Worm (Caenorhabditis elegans) whole organism, early embryonic: ENCODE data around the gene F42H10.2.

Experiments used
- B0310.2 ChIP-seq: sonication (generic microtip); optimal IDR thresholded peaks from 2 replicates; lab custom pipeline; 2016; ENCODE audit warnings: mild to moderate bottlenecking, missing genetic modification characterization, missing compliant biosample characterization
- F13C5.2 ChIP-seq: sonication (generic microtip); optimal IDR thresholded peaks from 2 replicates; lab custom pipeline; 2017; ENCODE audit warnings: mild to moderate bottlenecking, missing genetic modification characterization, inconsistent platforms, missing compliant biosample characterization
- aly-1 ChIP-seq: sonication (generic microtip); optimal IDR thresholded peaks from 2 replicates; lab custom pipeline; 2016; ENCODE audit warnings: missing genetic modification characterization, missing compliant biosample characterization
- ama-1 ChIP-seq: fragments of 150-350 bp; optimal IDR thresholded peaks from 2 replicates; lab custom pipeline; 2014
- ceh-13 ChIP-seq: fragments of 200-800 bp; sonication (Bioruptor generic); optimal IDR thresholded peaks from 2 replicates; lab custom pipeline; 2018; ENCODE audit warnings: mild to moderate bottlenecking, missing genetic modification characterization, missing compliant biosample characterization
- ceh-36 ChIP-seq: sonication (generic microtip); optimal IDR thresholded peaks from 2 replicates; lab custom pipeline; 2016; ENCODE audit warnings: missing genetic modification characterization, inconsistent platforms, missing compliant biosample characterization
- ets-7 ChIP-seq: sonication (generic microtip); optimal IDR thresholded peaks from 2 replicates; lab custom pipeline; 2016; ENCODE audit warnings: missing genotype, missing genetic modification characterization, missing compliant biosample characterization
- flt-1 ChIP-seq: fragments of 200-800 bp; sonication (Bioruptor generic); IDR thresholded peaks from 2 replicates; pipeline ENCODE4 v1.3.6; 2022; ENCODE audit warnings: missing genetic modification characterization, missing compliant biosample characterization
- hmbx-1 ChIP-seq: sonication (generic microtip); optimal IDR thresholded peaks from 2 replicates; lab custom pipeline; 2016; ENCODE audit warnings: mild to moderate bottlenecking, missing genetic modification characterization, missing compliant biosample characterization
- hmg-4 ChIP-seq: fragments of 200-800 bp; sonication (Bioruptor generic); optimal IDR thresholded peaks from 2 replicates; lab custom pipeline; 2018; ENCODE audit warnings: mild to moderate bottlenecking, missing genetic modification characterization, missing compliant biosample characterization
- hnd-1 ChIP-seq: sonication (generic microtip); optimal IDR thresholded peaks from 2 replicates; lab custom pipeline; 2016; ENCODE audit warnings: missing genetic modification characterization, missing compliant biosample characterization
- pes-1 ChIP-seq: fragments of 200-800 bp; sonication (Bioruptor generic); IDR thresholded peaks from 2 replicates; pipeline ENCODE4 v1.3.6; 2022; ENCODE audit warnings: missing genetic modification reagents, missing genetic modification characterization, missing compliant biosample characterization
- scrt-1 ChIP-seq: fragments of 200-800 bp; sonication (Bioruptor generic); IDR thresholded peaks from 2 replicates; pipeline ENCODE4 v1.3.6; 2022; ENCODE audit warnings: missing genetic modification characterization, missing compliant biosample characterization
- sea-1 ChIP-seq: fragments of 200-800 bp; sonication (Bioruptor generic); conservative IDR thresholded peaks from 2 replicates; pipeline ENCODE4 v1.3.6; 2022; ENCODE audit warnings: missing genetic modification characterization, missing compliant biosample characterization
- tbx-11 ChIP-seq: fragments of 200-800 bp; sonication (Bioruptor generic); IDR thresholded peaks from 2 replicates; pipeline ENCODE4 v1.3.6; 2022; ENCODE audit warnings: missing genetic modification characterization, missing compliant biosample characterization
- tbx-37 ChIP-seq: fragments of 200-800 bp; sonication (Bioruptor generic); conservative IDR thresholded peaks from 2 replicates; pipeline ENCODE4 v1.3.6; 2022; ENCODE audit warnings: missing genetic modification reagents, missing genetic modification characterization, missing compliant biosample characterization
- tra-4 ChIP-seq: sonication (generic microtip); optimal IDR thresholded peaks from 2 replicates; lab custom pipeline; 2017; ENCODE audit warnings: missing genetic modification characterization, missing compliant biosample characterization

The F42H10.2 gene

ce11 chrIII:8533900-8534299 is 43.5 kb downstream of the F42H10.2 start:
- TF ChIP-seq hmbx-1 (tag; lab: Kevin White, UChicago) (no peak), scrt-1 (no peak), hnd-1 (tag; lab: Kevin White, UChicago) (no peak), sea-1 (GFP tag; lab: Robert Waterston, UW) (no peak), ceh-13 (GFP tag; lab: Kevin White, UChicago) (no peak), F13C5.2 (no peak), ceh-36 (tag; lab: Kevin White, UChicago) (no peak), tbx-37 (no peak), ets-7 (tag; lab: Kevin White, UChicago) (no peak), tbx-11 (GFP tag; lab: Robert Waterston, UW) (no peak), hmg-4 (GFP tag; lab: Kevin White, UChicago) (no peak), pes-1 (GFP tag; lab: Robert Waterston, UW) (no peak), flt-1 (GFP tag; lab: Robert Waterston, UW) (no peak), tra-4 (no peak), ama-1 (lab: Kevin White, UChicago) (no peak), B0310.2 (tag; lab: Kevin White, UChicago) (no peak)

DNA sequence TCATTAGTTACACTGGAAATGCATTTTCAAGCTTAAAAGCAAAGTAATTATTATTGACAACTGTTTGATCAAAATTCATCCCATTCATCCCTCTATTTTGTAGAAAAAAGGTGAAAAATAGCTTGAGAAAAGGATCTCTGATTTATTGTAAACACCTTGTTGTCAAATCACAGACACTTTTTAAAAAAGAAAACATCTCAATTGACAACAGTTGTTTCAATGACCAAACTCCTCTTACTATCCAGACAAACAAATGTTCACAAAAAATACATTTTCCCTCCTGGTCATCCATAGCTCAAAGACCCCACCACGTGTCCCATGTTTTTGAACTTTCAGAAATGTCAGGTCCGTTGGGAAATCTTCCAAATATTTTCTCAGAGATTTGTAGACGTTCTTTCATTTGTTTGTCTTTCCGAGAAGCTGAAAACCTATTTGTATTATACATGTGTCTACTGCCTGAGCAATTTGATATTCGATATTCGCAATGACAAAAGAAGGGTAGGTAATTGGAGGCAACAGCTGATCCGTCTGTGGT is 44.3 kb downstream of the F42H10.2 start, which contains the start of gene trp-1:
Gene trp-1 (plus strand): TSS at position 485 of the 535 bp plus-strand sequence.
- TF ChIP-seq ceh-36 (tag; lab: Kevin White, UChicago) (no peak), scrt-1 (no peak)

ce11 chrIII:8535445-8535844 is 45.0 kb downstream of the F42H10.2 start:
- TF ChIP-seq flt-1 (GFP tag; lab: Robert Waterston, UW) (no peak), hnd-1 (tag; lab: Kevin White, UChicago) (no peak), B0310.2 (tag; lab: Kevin White, UChicago) (no peak), tbx-37 (no peak), hmg-4 (GFP tag; lab: Kevin White, UChicago) (no peak), sea-1 (GFP tag; lab: Robert Waterston, UW) (no peak), ets-7 (tag; lab: Kevin White, UChicago) (no peak), tbx-11 (GFP tag; lab: Robert Waterston, UW) (no peak), hmbx-1 (tag; lab: Kevin White, UChicago) (no peak), scrt-1 (no peak), ceh-13 (GFP tag; lab: Kevin White, UChicago) (no peak), tra-4 (no peak), aly-1 (no peak)
